Fruit fly (Drosophila melanogaster) whole organism, wandering third instar larva: ENCODE measurements around the gene CG13404.

Source experiments
- Abd-B ChIP-seq: fragments of >200 bp; optimal IDR thresholded peaks from 2 replicates; lab custom pipeline; 2017; ENCODE audit warnings: missing biosample characterization, missing genetic modification characterization
- CG32264 ChIP-seq: fragments of 200-800 bp; sonication (Bioruptor generic); optimal IDR thresholded peaks from 2 replicates; lab custom pipeline; 2016; ENCODE audit warnings: missing biosample characterization, missing genetic modification characterization
- CG9705 ChIP-seq: fragments of 200-800 bp; sonication (Bioruptor generic); optimal IDR thresholded peaks from 2 replicates; lab custom pipeline; 2018; ENCODE audit warnings: missing biosample characterization, mild to moderate bottlenecking, missing genetic modification characterization
- CrebA ChIP-seq: fragments of 200-800 bp; sonication (Bioruptor generic); optimal IDR thresholded peaks from 2 replicates; lab custom pipeline; 2016; ENCODE audit warnings: missing biosample characterization, mild to moderate bottlenecking, missing genetic modification characterization, borderline replicate concordance
- Dfd ChIP-seq: fragments of >200 bp; optimal IDR thresholded peaks from 2 replicates; lab custom pipeline; 2017; ENCODE audit warnings: missing biosample characterization, missing genetic modification characterization
- Dif ChIP-seq: fragments of 200-275, 200-300 bp; sonication (Bioruptor generic); optimal IDR thresholded peaks from 2 replicates; lab custom pipeline; 2018; ENCODE audit warnings: missing biosample characterization, missing genetic modification characterization; ENCODE audit not compliant: partially characterized antibody
- GATAd ChIP-seq: sonication (Bioruptor generic); optimal IDR thresholded peaks from 2 replicates; lab custom pipeline; 2016; ENCODE audit warnings: missing biosample characterization, missing genetic modification characterization
- HLH106 ChIP-seq: fragments of 200-800 bp; optimal IDR thresholded peaks from 3 replicates; lab custom pipeline; 2019; ENCODE audit warnings: missing biosample characterization, mild to moderate bottlenecking, missing genetic modification characterization, moderate library complexity
- Hnf4 ChIP-seq: fragments of 200-800 bp; sonication (Bioruptor generic); optimal IDR thresholded peaks from 2 replicates; lab custom pipeline; 2016; ENCODE audit warnings: missing biosample characterization, mild to moderate bottlenecking, missing genetic modification characterization
- Hr78 ChIP-seq: fragments of >200 bp; optimal IDR thresholded peaks from 2 replicates; lab custom pipeline; 2017; ENCODE audit warnings: missing biosample characterization, missing genetic modification characterization
- Hr83 ChIP-seq: fragments of 200-300 bp; sonication (Bioruptor generic); optimal IDR thresholded peaks from 2 replicates; lab custom pipeline; 2016; ENCODE audit warnings: missing biosample characterization, mild to moderate bottlenecking, missing genetic modification characterization, moderate library complexity; ENCODE audit not compliant: poor library complexity, severe bottlenecking
- Jra ChIP-seq: sonication (Bioruptor generic); optimal IDR thresholded peaks from 2 replicates; lab custom pipeline; 2016; ENCODE audit warnings: missing biosample characterization, missing genetic modification characterization
- Mio ChIP-seq: sonication (Bioruptor generic); optimal IDR thresholded peaks from 2 replicates; lab custom pipeline; 2016; ENCODE audit warnings: missing biosample characterization, missing genetic modification characterization
- Myc ChIP-seq: fragments of >200 bp; optimal IDR thresholded peaks from 2 replicates; lab custom pipeline; 2017
- N ChIP-seq: fragments of >200 bp; optimal IDR thresholded peaks from 2 replicates; lab custom pipeline; 2018; ENCODE audit warnings: missing biosample characterization, missing external identifiers, missing genetic modification characterization
- OdsH ChIP-seq: fragments of 200-800 bp; sonication (Bioruptor generic); optimal IDR thresholded peaks from 2 replicates; lab custom pipeline; 2016; ENCODE audit warnings: missing biosample characterization, mild to moderate bottlenecking, missing genetic modification characterization
- Rel ChIP-seq, 2 experiments: fragments of 200-800 bp; sonication (Bioruptor generic) in 1 of 2; optimal IDR thresholded peaks; 2 replicates in 1 of 2; 3 replicates in 1 of 2; lab custom pipeline; 2016 to 2019; ENCODE audit warnings: mild to moderate bottlenecking in 2 of 2, missing biosample characterization in 2 of 2, missing genetic modification characterization in 2 of 2, moderate library complexity in 1 of 2
- Sp1 ChIP-seq: fragments of 200-800 bp; sonication (Bioruptor generic); optimal IDR thresholded peaks from 3 replicates; lab custom pipeline; 2019; ENCODE audit warnings: missing biosample characterization, mild to moderate bottlenecking, missing genetic modification characterization, moderate library complexity
- Vsx2 ChIP-seq: fragments of 200-300, 225-300 bp; sonication (Bioruptor generic); optimal IDR thresholded peaks from 2 replicates; lab custom pipeline; 2018; ENCODE audit warnings: missing biosample characterization, missing genetic modification characterization; ENCODE audit not compliant: partially characterized antibody
- br ChIP-seq: fragments of 200-800 bp; sonication (Bioruptor generic); optimal IDR thresholded peaks from 2 replicates; lab custom pipeline; 2016; ENCODE audit warnings: missing biosample characterization, missing genetic modification characterization
- brk ChIP-seq: fragments of 200-800 bp; sonication (Bioruptor generic); optimal IDR thresholded peaks from 2 replicates; lab custom pipeline; 2016; ENCODE audit warnings: missing biosample characterization, mild to moderate bottlenecking, missing genetic modification characterization
- dl ChIP-seq, 2 experiments: fragments of 175-275, 200-275 bp in 1 of 2; fragments of 200-275 bp in 1 of 2; sonication (Bioruptor generic); optimal IDR thresholded peaks; lab custom pipeline; 2018; ENCODE audit warnings: mild to moderate bottlenecking in 2 of 2, missing biosample characterization in 2 of 2, missing genetic modification characterization in 2 of 2, moderate library complexity in 2 of 2; ENCODE audit not compliant: partially characterized antibody in 2 of 2, insufficient read depth in 1 of 2
- dmrt93B ChIP-seq: fragments of 200-800 bp; sonication (Bioruptor generic); optimal IDR thresholded peaks from 2 replicates; lab custom pipeline; 2018; ENCODE audit warnings: missing biosample characterization, mild to moderate bottlenecking, missing genetic modification characterization
- dsf ChIP-seq: sonication (Bioruptor generic); optimal IDR thresholded peaks from 2 replicates; lab custom pipeline; 2016; ENCODE audit warnings: missing biosample characterization, missing genetic modification characterization, borderline replicate concordance
- ey ChIP-seq: fragments of 200-800 bp; sonication (Bioruptor generic); optimal IDR thresholded peaks from 2 replicates; lab custom pipeline; 2016; ENCODE audit warnings: missing biosample characterization, missing genetic modification characterization
- foxo ChIP-seq, 2 experiments: fragments of 200-800 bp; sonication (Bioruptor generic); optimal IDR thresholded peaks; 2 replicates in 1 of 2; 3 replicates in 1 of 2; lab custom pipeline; 2016 to 2017; ENCODE audit warnings: missing biosample characterization in 2 of 2, missing genetic modification characterization in 2 of 2
- fru ChIP-seq: fragments of 200-800 bp; sonication (Bioruptor generic); optimal IDR thresholded peaks from 3 replicates; lab custom pipeline; 2016; ENCODE audit warnings: missing biosample characterization, mild to moderate bottlenecking, missing genetic modification characterization
- h ChIP-seq: fragments of 200-800 bp; sonication (Bioruptor generic); optimal IDR thresholded peaks from 3 replicates; lab custom pipeline; 2016; ENCODE audit warnings: missing biosample characterization, mild to moderate bottlenecking, missing genetic modification characterization
- jim ChIP-seq: fragments of 175-275, 200-325 bp; sonication (Bioruptor generic); optimal IDR thresholded peaks from 2 replicates; lab custom pipeline; 2016; ENCODE audit warnings: missing biosample characterization, mild to moderate bottlenecking, missing genetic modification characterization
- lola ChIP-seq: fragments of >200 bp; optimal IDR thresholded peaks from 2 replicates; lab custom pipeline; 2017; ENCODE audit warnings: missing biosample characterization, missing genetic modification characterization
- pan ChIP-seq: fragments of >200 bp; optimal IDR thresholded peaks from 2 replicates; lab custom pipeline; 2017
- psq ChIP-seq: fragments of 200-800 bp; sonication (Bioruptor generic); optimal IDR thresholded peaks from 3 replicates; lab custom pipeline; 2017; ENCODE audit warnings: missing biosample characterization, mild to moderate bottlenecking, missing genetic modification characterization, moderate library complexity
- rgr ChIP-seq: fragments of 200-800 bp; sonication (Bioruptor generic); optimal IDR thresholded peaks from 3 replicates; lab custom pipeline; 2016; ENCODE audit warnings: missing biosample characterization, mild to moderate bottlenecking, missing genetic modification characterization
- sage ChIP-seq: fragments of 200-800 bp; sonication (Bioruptor generic); optimal IDR thresholded peaks from 2 replicates; lab custom pipeline; 2016; ENCODE audit warnings: missing biosample characterization, mild to moderate bottlenecking, missing genetic modification characterization
- sv ChIP-seq: fragments of 200-800 bp; sonication (Bioruptor generic); optimal IDR thresholded peaks from 3 replicates; lab custom pipeline; 2016; ENCODE audit warnings: missing biosample characterization, missing genetic modification characterization
- tai ChIP-seq: sonication (Bioruptor generic); optimal IDR thresholded peaks from 2 replicates; lab custom pipeline; 2016; ENCODE audit warnings: missing biosample characterization, missing genetic modification characterization
- usp ChIP-seq: fragments of >200 bp; optimal IDR thresholded peaks from 2 replicates; lab custom pipeline; 2017; ENCODE audit warnings: missing biosample characterization, missing genetic modification characterization
- woc ChIP-seq: sonication (Bioruptor generic); optimal IDR thresholded peaks from 2 replicates; lab custom pipeline; 2016; ENCODE audit warnings: missing biosample characterization, mild to moderate bottlenecking, missing genetic modification characterization

The CG13404 gene

dm6 chrX:14218045-14218483 lies 48.0 kb downstream of the CG13404 start (continued):
- TF ChIP-seq dl (GFP tag; optimal IDR thresholded peaks at IDR 0.05; lab: Kevin White, UChicago; ENCODE audit: insufficient read depth in 1 of 2, partially characterized antibody in 2 of 2), result no peak
- peak; percentile 70 for TF ChIP-seq dsf (GFP tag; lab: Kevin White, UChicago)
- TF ChIP-seq sage (GFP tag; lab: Kevin White, UChicago), result peak; percentile 95
- peak; percentile 98 for TF ChIP-seq Sp1
- no peak for TF ChIP-seq Hr83
- TF ChIP-seq usp, result no peak
- TF ChIP-seq Hr78 (GFP tag; lab: Kevin White, UChicago), result no peak
- peak; percentile 95 for TF ChIP-seq Hnf4 (GFP tag; lab: Kevin White, UChicago)
- TF ChIP-seq Dfd (GFP tag; lab: Kevin White, UChicago), result peak; percentile 94

- TF ChIP-seq br (GFP tag; lab: Kevin White, UChicago) (no peak), Hr83 (no peak), Myc (no peak), CG32264 (GFP tag; lab: Kevin White, UChicago) (no peak), brk (GFP tag; lab: Kevin White, UChicago) (no peak), Mio (GFP tag; lab: Kevin White, UChicago) (no peak), GATAd (GFP tag; lab: Kevin White, UChicago) (no peak), Vsx2 (GFP tag; lab: Kevin White, UChicago) (no peak), lola (GFP tag; lab: Kevin White, UChicago) (no peak), psq (GFP tag; lab: Kevin White, UChicago) (no peak), Sp1 (no peak), Hr78 (GFP tag; lab: Kevin White, UChicago) (no peak), Abd-B (GFP tag; lab: Kevin White, UChicago) (no peak), foxo (GFP tag; optimal IDR thresholded peaks at IDR 0.05; lab: Kevin White, UChicago) (no peak), Dfd (GFP tag; lab: Kevin White, UChicago) (no peak), jim (GFP tag; lab: Kevin White, UChicago) (no peak), rgr (no peak)
These were observed 49.2 kb downstream of the CG13404 start for dm6 chrX:14216844-14217243.

- TF ChIP-seq Vsx2 (GFP tag; lab: Kevin White, UChicago) (no peak), lola (GFP tag; lab: Kevin White, UChicago) (no peak), Jra (GFP tag; lab: Kevin White, UChicago) (no peak), Sp1 (peak; percentile 2), pan (lab: Kevin White, UChicago) (no peak), h (peak; percentile 8), Abd-B (GFP tag; lab: Kevin White, UChicago) (no peak), psq (GFP tag; lab: Kevin White, UChicago) (peak; percentile 7), Hr78 (GFP tag; lab: Kevin White, UChicago) (no peak), tai (GFP tag; lab: Kevin White, UChicago) (no peak), Mio (GFP tag; lab: Kevin White, UChicago) (no peak), Dif (no peak), Hnf4 (GFP tag; lab: Kevin White, UChicago) (no peak), brk (GFP tag; lab: Kevin White, UChicago) (no peak), HLH106 (tag; lab: Kevin White, UChicago) (peak; percentile 44), N (no peak), rgr (no peak), usp (no peak), woc (GFP tag; lab: Kevin White, UChicago) (no peak), CG9705 (GFP tag; lab: Kevin White, UChicago) (no peak), sage (GFP tag; lab: Kevin White, UChicago) (no peak), dl (GFP tag; optimal IDR thresholded peaks at IDR 0.05; lab: Kevin White, UChicago; ENCODE audit: insufficient read depth in 1 of 2, partially characterized antibody in 2 of 2) (no peak), CG32264 (GFP tag; lab: Kevin White, UChicago) (no peak), dsf (GFP tag; lab: Kevin White, UChicago) (no peak), Rel (GFP tag; optimal IDR thresholded peaks at IDR 0.05; lab: Kevin White, UChicago) (no peak), Rel (tag; optimal IDR thresholded peaks at IDR 0.05; lab: Kevin White, UChicago) (peak; percentile 36), OdsH (GFP tag; lab: Kevin White, UChicago) (peak; percentile 0), jim (GFP tag; lab: Kevin White, UChicago) (no peak), Hr83 (no peak), br (GFP tag; lab: Kevin White, UChicago) (no peak), Myc (no peak), fru (GFP tag; lab: Kevin White, UChicago) (peak; percentile 9), Dfd (GFP tag; lab: Kevin White, UChicago) (no peak), foxo (GFP tag; optimal IDR thresholded peaks at IDR 0.05; lab: Kevin White, UChicago) (no peak), dmrt93B (GFP tag; lab: Kevin White, UChicago) (no peak), CrebA (GFP tag; lab: Kevin White, UChicago) (no peak), GATAd (GFP tag; lab: Kevin White, UChicago) (no peak), ey (GFP tag; lab: Kevin White, UChicago) (no peak), sv (no peak)
These were observed 50.2 kb downstream of the CG13404 start for dm6 chrX:14215834-14216233.
